Worm (Caenorhabditis elegans) whole organism, L4 larva: ENCODE results near the gene cest-35.1.

Experiments used
- aha-1 ChIP-seq: fragments of 150-350 bp; peaks from one replicate; lab custom pipeline; 2014; ENCODE audit warnings: missing biosample characterization, missing genetic modification characterization
- aly-2 ChIP-seq: sonication (generic microtip); optimal IDR thresholded peaks from 2 replicates; lab custom pipeline; 2018; ENCODE audit warnings: missing biosample characterization, missing genetic modification characterization
- ceh-32 ChIP-seq: sonication (generic microtip); optimal IDR thresholded peaks from 2 replicates; lab custom pipeline; 2016; ENCODE audit warnings: mild to moderate bottlenecking, missing genetic modification characterization, missing compliant biosample characterization; ENCODE audit not compliant: poor library complexity
- cey-2 ChIP-seq: sonication (generic microtip); optimal IDR thresholded peaks from 3 replicates; lab custom pipeline; 2017; ENCODE audit warnings: missing genetic modification characterization, mild to moderate bottlenecking, missing compliant biosample characterization, antibody characterized with exemption, borderline replicate concordance; ENCODE audit not compliant: insufficient read depth
- egl-27 ChIP-seq: sonication (generic microtip); optimal IDR thresholded peaks from 3 replicates; lab custom pipeline; 2017; ENCODE audit warnings: missing biosample characterization, missing genetic modification reagents, missing genetic modification characterization
- fos-1 ChIP-seq: fragments of 150-350 bp; optimal IDR thresholded peaks from 2 replicates; lab custom pipeline; 2014; ENCODE audit warnings: missing biosample characterization, missing genetic modification characterization
- mep-1 ChIP-seq: fragments of 150-350 bp; sonication (generic microtip); optimal IDR thresholded peaks from 3 replicates; lab custom pipeline; 2014; ENCODE audit warnings: missing biosample characterization, missing genetic modification characterization
- nhr-11 ChIP-seq: fragments of 150-350 bp; optimal IDR thresholded peaks from 2 replicates; lab custom pipeline; 2014; ENCODE audit warnings: missing biosample characterization, missing genetic modification characterization
- nhr-25 ChIP-seq: sonication (generic microtip); optimal IDR thresholded peaks from 2 replicates; lab custom pipeline; 2017; ENCODE audit warnings: missing genetic modification characterization, mild to moderate bottlenecking, missing compliant biosample characterization, antibody characterized with exemption, moderate library complexity, borderline replicate concordance; ENCODE audit not compliant: insufficient read depth
- php-3 ChIP-seq: fragments of 200-800 bp; sonication (Bioruptor generic); IDR thresholded peaks from 2 replicates; pipeline ENCODE4 v1.3.6; 2022; ENCODE audit warnings: missing genetic modification reagents, missing genetic modification characterization, missing compliant biosample characterization
- sdz-12 ChIP-seq: fragments of 200-800 bp; sonication (Bioruptor generic); optimal IDR thresholded peaks from 2 replicates; lab custom pipeline; 2018; ENCODE audit warnings: mild to moderate bottlenecking, missing genetic modification characterization, missing compliant biosample characterization

ce11 chrV:5288676-5289075, 45.7 kb upstream of the cest-35.1 start:
- TF ChIP-seq mep-1 (tag; lab: Kevin White, UChicago) (no peak), php-3 (no peak), nhr-25 (tag; lab: Kevin White, UChicago) (no peak), egl-27 (tag; lab: Kevin White, UChicago) (no peak), nhr-11 (tag; lab: Kevin White, UChicago) (no peak), cey-2 (no peak), fos-1 (tag; lab: Kevin White, UChicago) (no peak), ceh-32 (tag; lab: Kevin White, UChicago) (no peak), sdz-12 (GFP tag; lab: Kevin White, UChicago) (no peak), aha-1 (tag; lab: Kevin White, UChicago) (no peak), aly-2 (tag; lab: Kevin White, UChicago) (no peak)
